Worm (Caenorhabditis elegans): ENCODE results near the gene B0393.5.

The B0393.5 gene

ce11 chrIII:4731295-4731988, 34.1 kb upstream of the B0393.5 start, which contains the start of gene F17C8.3:
Gene F17C8.3 (plus strand): TSS chrIII:4731938.
- TF ChIP-seq mdl-1 (tag; optimal IDR thresholded peaks at IDR 0.05), result peak; percentile 10
- TF ChIP-seq lin-39 (tag; optimal IDR thresholded peaks at IDR 0.05), result no peak
- peak; percentile 48 for TF ChIP-seq nfya-1 (tag; optimal IDR thresholded peaks at IDR 0.05; ENCODE audit: insufficient read depth)

- TF ChIP-seq nhr-76 (tag; optimal IDR thresholded peaks at IDR 0.05), result no peak
These were observed 31.5 kb upstream of the B0393.5 start, which contains the start of gene F17C8.9 for ce11 chrIII:4734056-4734455. Gene F17C8.9 (plus strand): TSS chrIII:4734356.

- no peak for TF ChIP-seq ZK546.5 (tag; optimal IDR thresholded peaks at IDR 0.05)
- no peak for TF ChIP-seq zag-1 (tag; optimal IDR thresholded peaks at IDR 0.05)
- no peak for TF ChIP-seq ama-1 (optimal IDR thresholded peaks at IDR 0.05)
- TF ChIP-seq snpc-4 (tag; optimal IDR thresholded peaks at IDR 0.05), result no peak
- no peak for TF ChIP-seq tbx-2 (tag; optimal IDR thresholded peaks at IDR 0.05)
- no peak for TF ChIP-seq fkh-2 (tag; optimal IDR thresholded peaks at IDR 0.05)
- no peak for TF ChIP-seq ceh-82 (tag; optimal IDR thresholded peaks at IDR 0.05)
- TF ChIP-seq jun-1 (tag; optimal IDR thresholded peaks at IDR 0.05), result no peak
- TF ChIP-seq nhr-25 (tag; optimal IDR thresholded peaks at IDR 0.05), result no peak
- no peak for TF ChIP-seq mml-1 (tag; optimal IDR thresholded peaks at IDR 0.05)
- TF ChIP-seq pqm-1 (tag; optimal IDR thresholded peaks at IDR 0.05), result no peak
These were observed 30.1 kb upstream of the B0393.5 start, which contains the start of gene F17C8.7 for ce11 chrIII:4735443-4735842. Gene F17C8.7 (plus strand): TSS chrIII:4735743.

ce11 chrIII:4739975-4740374, 25.6 kb upstream of the B0393.5 start, which contains the start of gene ras-2:
Gene ras-2 (minus strand): TSS chrIII:4740075.
- TF ChIP-seq daf-12 (tag; optimal IDR thresholded peaks at IDR 0.05) (no peak), zag-1 (tag; optimal IDR thresholded peaks at IDR 0.05) (no peak), ceh-28 (tag; optimal IDR thresholded peaks at IDR 0.05) (no peak)

ce11 chrIII:4740820-4741219, 24.8 kb upstream of the B0393.5 start:
- TF ChIP-seq nhr-43 (tag; optimal IDR thresholded peaks at IDR 0.05; ENCODE audit: poor library complexity, severe bottlenecking) (no peak), ceh-28 (tag; optimal IDR thresholded peaks at IDR 0.05) (peak; percentile 45), nhr-67 (tag; optimal IDR thresholded peaks at IDR 0.05) (no peak), nfya-1 (tag; optimal IDR thresholded peaks at IDR 0.05; ENCODE audit: insufficient read depth) (peak; percentile 48), nhr-76 (tag; optimal IDR thresholded peaks at IDR 0.05) (no peak), nhr-28 (tag; optimal IDR thresholded peaks at IDR 0.05) (no peak), nhr-77 (tag; optimal IDR thresholded peaks at IDR 0.05) (no peak), pha-4 (tag; optimal IDR thresholded peaks at IDR 0.05) (no peak), fos-1 (tag; optimal IDR thresholded peaks at IDR 0.05) (no peak), aly-2 (tag; optimal IDR thresholded peaks at IDR 0.05) (no peak), nhr-12 (tag; optimal IDR thresholded peaks at IDR 0.05) (no peak), hmg-11 (tag; optimal IDR thresholded peaks at IDR 0.05) (no peak), unc-62 (GFP tag; optimal IDR thresholded peaks at IDR 0.05) (no peak), egl-27 (tag; optimal IDR thresholded peaks at IDR 0.05) (no peak), nhr-25 (tag; optimal IDR thresholded peaks at IDR 0.05) (no peak), daf-12 (tag; optimal IDR thresholded peaks at IDR 0.05) (no peak), lin-39 (tag; optimal IDR thresholded peaks at IDR 0.05) (peak; percentile 8), lsy-12 (tag; optimal IDR thresholded peaks at IDR 0.05) (no peak), fkh-2 (tag; optimal IDR thresholded peaks at IDR 0.05) (no peak), nhr-23 (tag; optimal IDR thresholded peaks at IDR 0.05) (peak; percentile 63), elt-3 (tag; optimal IDR thresholded peaks at IDR 0.05) (no peak), elt-2 (tag; optimal IDR thresholded peaks at IDR 0.05) (peak; percentile 31), eor-1 (tag; optimal IDR thresholded peaks at IDR 0.05) (no peak), skn-1 (tag; optimal IDR thresholded peaks at IDR 0.05) (no peak), tbx-2 (tag; optimal IDR thresholded peaks at IDR 0.05) (no peak)
